Worm (Caenorhabditis elegans) whole organism, L1 larva: Measurements from ENCODE around the gene K08B12.1.

Source experiments
- C04F5.9 ChIP-seq: sonication (generic microtip); optimal IDR thresholded peaks from 2 replicates; lab custom pipeline; 2016; ENCODE audit warnings: missing genetic modification characterization, missing compliant biosample characterization
- C34B4.2 ChIP-seq: sonication (generic microtip); optimal IDR thresholded peaks from 2 replicates; lab custom pipeline; 2017; ENCODE audit warnings: mild to moderate bottlenecking, missing genetic modification characterization, missing compliant biosample characterization
- F16B12.6 ChIP-seq: fragments of 150-350 bp; optimal IDR thresholded peaks from 2 replicates; lab custom pipeline; 2014; ENCODE audit warnings: missing biosample characterization, missing genetic modification characterization
- alr-1 ChIP-seq: fragments of 200-800 bp; sonication (Bioruptor generic); optimal IDR thresholded peaks from 2 replicates; lab custom pipeline; 2018; ENCODE audit warnings: borderline replicate concordance, mild to moderate bottlenecking, missing genetic modification characterization, missing compliant biosample characterization
- ama-1 ChIP-seq: fragments of 150-350 bp; optimal IDR thresholded peaks from 2 replicates; lab custom pipeline; 2014
- blmp-1 ChIP-seq: fragments of 150-350 bp; optimal IDR thresholded peaks from 2 replicates; lab custom pipeline; 2014; ENCODE audit warnings: missing biosample characterization, missing genetic modification characterization
- ceh-63 ChIP-seq: fragments of 200-800 bp; sonication (Bioruptor generic); optimal IDR thresholded peaks from 2 replicates; lab custom pipeline; 2018; ENCODE audit warnings: mild to moderate bottlenecking, missing genetic modification characterization, missing compliant biosample characterization
- ceh-88 ChIP-seq: fragments of 200-800 bp; sonication (Bioruptor generic); IDR thresholded peaks from 2 replicates; pipeline ENCODE4 v1.3.6; 2022; ENCODE audit warnings: missing genetic modification characterization, missing compliant biosample characterization
- ces-1 ChIP-seq: fragments of 150-350 bp; optimal IDR thresholded peaks from 2 replicates; lab custom pipeline; 2014; ENCODE audit warnings: missing biosample characterization, missing genetic modification reagents, missing genetic modification characterization
- dsc-1 ChIP-seq: sonication (generic microtip); optimal IDR thresholded peaks from 2 replicates; lab custom pipeline; 2016; ENCODE audit warnings: mild to moderate bottlenecking, missing genetic modification characterization, missing compliant biosample characterization
- efl-3 ChIP-seq: fragments of 200-800 bp; sonication (Bioruptor generic); optimal IDR thresholded peaks from 2 replicates; lab custom pipeline; 2018; ENCODE audit warnings: mild to moderate bottlenecking, missing genetic modification characterization, missing compliant biosample characterization
- egl-13 ChIP-seq: sonication (generic microtip); optimal IDR thresholded peaks from 2 replicates; lab custom pipeline; 2016; ENCODE audit warnings: missing genotype, missing genetic modification reagents, missing genetic modification characterization, missing compliant biosample characterization
- elt-3 ChIP-seq, 6 experiments: fragments of 150-350 bp in 1 of 6; sonication (generic microtip); optimal IDR thresholded peaks; 2 replicates each; lab custom pipeline; 2017 to 2018; ENCODE audit warnings: missing biosample characterization in 6 of 6, missing genetic modification characterization in 6 of 6, inconsistent platforms in 1 of 6
- fkh-4 ChIP-seq: sonication (generic microtip); optimal IDR thresholded peaks from 2 replicates; lab custom pipeline; 2016; ENCODE audit warnings: missing compliant biosample characterization, missing genetic modification characterization, borderline replicate concordance
- fkh-8 ChIP-seq: sonication (generic microtip); optimal IDR thresholded peaks from 2 replicates; lab custom pipeline; 2016; ENCODE audit warnings: mild to moderate bottlenecking, missing genetic modification characterization, missing compliant biosample characterization
- fos-1 ChIP-seq: fragments of 150-350 bp; optimal IDR thresholded peaks from 2 replicates; lab custom pipeline; 2014; ENCODE audit warnings: missing biosample characterization, missing genetic modification characterization
- grh-1 ChIP-seq: fragments of 200-800 bp; sonication (Bioruptor generic); IDR thresholded peaks from 2 replicates; pipeline ENCODE4 v1.3.6; 2022; ENCODE audit warnings: missing genetic modification reagents, missing genetic modification characterization, missing compliant biosample characterization
- hlh-17 ChIP-seq: fragments of 200-800 bp; sonication (Bioruptor generic); optimal IDR thresholded peaks from 2 replicates; lab custom pipeline; 2018; ENCODE audit warnings: missing genetic modification characterization, mild to moderate bottlenecking, missing compliant biosample characterization, moderate library complexity, borderline replicate concordance
- hpl-2 ChIP-seq: fragments of 150-350 bp; optimal IDR thresholded peaks from 2 replicates; lab custom pipeline; 2014; ENCODE audit warnings: missing biosample characterization, missing genetic modification reagents, missing genetic modification characterization
- isw-1 ChIP-seq: fragments of 200-800 bp; sonication (Bioruptor generic); IDR thresholded peaks from 2 replicates; pipeline ENCODE4 v1.3.6; 2022; ENCODE audit warnings: missing genetic modification characterization, missing compliant biosample characterization
- jun-1 ChIP-seq: fragments of 150-350 bp; optimal IDR thresholded peaks from 2 replicates; lab custom pipeline; 2014; ENCODE audit warnings: missing biosample characterization, missing genetic modification reagents, missing genetic modification characterization
- lin-14 ChIP-seq: fragments of 200-800 bp; sonication (Bioruptor generic); optimal IDR thresholded peaks from 2 replicates; lab custom pipeline; 2018; ENCODE audit warnings: mild to moderate bottlenecking, missing genetic modification characterization, moderate library complexity, missing compliant biosample characterization
- lin-15B ChIP-seq: fragments of 150-350 bp; sonication (generic microtip); optimal IDR thresholded peaks from 3 replicates; lab custom pipeline; 2014; ENCODE audit warnings: missing biosample characterization, missing genetic modification characterization
- lin-35 ChIP-seq, 2 experiments: fragments of 150-350 bp; optimal IDR thresholded peaks; 2 replicates each; lab custom pipeline; 2014; ENCODE audit warnings: missing biosample characterization in 2 of 2, missing genetic modification characterization in 2 of 2, missing genetic modification reagents in 2 of 2
- nhr-11 ChIP-seq: fragments of 150-350 bp; optimal IDR thresholded peaks from 2 replicates; lab custom pipeline; 2014; ENCODE audit warnings: missing biosample characterization, missing genetic modification characterization
- nhr-12 ChIP-seq: sonication (generic microtip); optimal IDR thresholded peaks from 2 replicates; lab custom pipeline; 2017; ENCODE audit warnings: missing biosample characterization, missing genetic modification characterization
- nhr-19 ChIP-seq: fragments of 200-800 bp; sonication (Bioruptor generic); conservative IDR thresholded peaks from 2 replicates; pipeline ENCODE4 v1.3.6; 2022; ENCODE audit warnings: missing genetic modification characterization, missing compliant biosample characterization
- nhr-20 ChIP-seq: sonication (generic microtip); optimal IDR thresholded peaks from 2 replicates; lab custom pipeline; 2016; ENCODE audit warnings: mild to moderate bottlenecking, missing genetic modification characterization, missing compliant biosample characterization
- nhr-237 ChIP-seq: fragments of 150-350 bp; optimal IDR thresholded peaks from 2 replicates; lab custom pipeline; 2014; ENCODE audit warnings: missing biosample characterization, missing genetic modification characterization
- nhr-28 ChIP-seq: fragments of 150-350 bp; optimal IDR thresholded peaks from 2 replicates; lab custom pipeline; 2014; ENCODE audit warnings: missing biosample characterization, missing genetic modification characterization
- nhr-47 ChIP-seq: sonication (generic microtip); optimal IDR thresholded peaks from 2 replicates; lab custom pipeline; 2016; ENCODE audit warnings: mild to moderate bottlenecking, missing genetic modification characterization, moderate library complexity, missing compliant biosample characterization
- nhr-76 ChIP-seq: sonication (generic microtip); optimal IDR thresholded peaks from 2 replicates; lab custom pipeline; 2017; ENCODE audit warnings: missing biosample characterization, missing genetic modification characterization
- nhr-77 ChIP-seq: fragments of 150-350 bp; optimal IDR thresholded peaks from 2 replicates; lab custom pipeline; 2014; ENCODE audit warnings: missing biosample characterization, missing genetic modification characterization
- nhr-85 ChIP-seq: sonication (generic microtip); peaks from one replicate; lab custom pipeline; 2016; ENCODE audit warnings: missing genetic modification characterization, inconsistent platforms, missing compliant biosample characterization
- pag-3 ChIP-seq: sonication (generic microtip); optimal IDR thresholded peaks from 2 replicates; lab custom pipeline; 2017; ENCODE audit warnings: missing genetic modification characterization, mild to moderate bottlenecking, missing compliant biosample characterization, antibody characterized with exemption, borderline replicate concordance; ENCODE audit not compliant: insufficient read depth
- pqm-1 ChIP-seq: sonication (generic microtip); optimal IDR thresholded peaks from 3 replicates; lab custom pipeline; 2017; ENCODE audit warnings: missing biosample characterization, missing genetic modification characterization
- snu-23 ChIP-seq: sonication (generic microtip); optimal IDR thresholded peaks from 2 replicates; lab custom pipeline; 2016; ENCODE audit warnings: missing genetic modification characterization, missing compliant biosample characterization
- sox-4 ChIP-seq: sonication (generic microtip); optimal IDR thresholded peaks from 2 replicates; lab custom pipeline; 2016; ENCODE audit warnings: missing genetic modification characterization, missing compliant biosample characterization
- sup-37 ChIP-seq: fragments of 200-800 bp; sonication (Bioruptor generic); optimal IDR thresholded peaks from 2 replicates; lab custom pipeline; 2018; ENCODE audit warnings: mild to moderate bottlenecking, missing genetic modification characterization, missing compliant biosample characterization
- swsn-7 ChIP-seq: sonication (generic microtip); optimal IDR thresholded peaks from 2 replicates; lab custom pipeline; 2016; ENCODE audit warnings: missing genetic modification characterization, missing compliant biosample characterization
- tlp-1 ChIP-seq: fragments of 150-350 bp; optimal IDR thresholded peaks from 2 replicates; lab custom pipeline; 2014; ENCODE audit warnings: missing biosample characterization, missing genetic modification characterization
- unc-130 ChIP-seq: fragments of 150-350 bp; optimal IDR thresholded peaks from 2 replicates; lab custom pipeline; 2017; ENCODE audit warnings: missing biosample characterization, missing genetic modification characterization, inconsistent platforms
- unc-30 ChIP-seq: sonication (generic microtip); optimal IDR thresholded peaks from 2 replicates; lab custom pipeline; 2017; ENCODE audit warnings: missing biosample characterization, missing genetic modification characterization
- unc-62 ChIP-seq: fragments of 150-350 bp; optimal IDR thresholded peaks from 2 replicates; lab custom pipeline; 2014; ENCODE audit warnings: missing biosample characterization, missing genetic modification reagents, missing genetic modification characterization
- xbp-1 ChIP-seq: sonication (generic microtip); optimal IDR thresholded peaks from 2 replicates; lab custom pipeline; 2016; ENCODE audit warnings: missing genetic modification characterization, missing compliant biosample characterization
- zip-4 ChIP-seq: fragments of 200-800 bp; sonication (Bioruptor generic); optimal IDR thresholded peaks from 2 replicates; lab custom pipeline; 2018; ENCODE audit warnings: mild to moderate bottlenecking, missing genetic modification characterization, moderate library complexity, missing compliant biosample characterization
- ztf-11 ChIP-seq, 2 experiments: sonication (generic microtip); optimal IDR thresholded peaks; 2 replicates each; lab custom pipeline; 2016 to 2017; ENCODE audit warnings: missing genetic modification characterization in 2 of 2, missing biosample characterization in 1 of 2, missing compliant biosample characterization in 1 of 2
- ztf-4 ChIP-seq: fragments of 150-350 bp; optimal IDR thresholded peaks from 2 replicates; lab custom pipeline; 2014; ENCODE audit warnings: missing biosample characterization, missing genetic modification characterization

K08B12.1 gene

DNA sequence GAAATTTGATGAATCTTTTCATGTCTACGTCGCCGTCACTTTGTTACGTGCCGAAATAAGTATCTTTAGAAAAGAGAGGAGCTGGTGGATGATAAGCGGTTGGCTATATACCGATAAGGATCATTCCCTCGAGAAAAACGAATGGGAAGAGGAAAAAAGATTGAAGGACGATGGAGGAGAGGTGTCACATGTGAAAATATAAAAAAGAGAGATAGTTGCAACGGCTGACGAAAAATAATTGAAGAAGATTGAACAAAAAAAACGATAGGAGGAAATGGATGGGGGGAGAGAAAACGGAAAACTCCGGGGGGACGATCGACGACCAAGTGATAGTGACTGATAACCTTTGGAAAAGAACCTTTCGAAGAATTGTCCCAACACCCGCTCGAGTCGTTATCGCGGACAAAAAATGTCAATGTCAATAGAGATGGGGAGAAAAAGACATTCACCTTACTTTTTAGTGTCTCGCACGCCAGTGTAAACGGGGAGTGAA lies 29.7 kb upstream of the K08B12.1 start (continued):
- TF ChIP-seq unc-30 (tag; lab: Kevin White, UChicago) (no peak), lin-15B (no peak), egl-13 (tag; lab: Kevin White, UChicago) (no peak), ztf-11 (tag; optimal IDR thresholded peaks at IDR 0.05; lab: Kevin White, UChicago) (no peak), nhr-47 (tag; lab: Kevin White, UChicago) (peak; percentile 62), pqm-1 (peak; percentile 44), F16B12.6 (tag; lab: Kevin White, UChicago) (no peak), hpl-2 (GFP tag; lab: Kevin White, UChicago) (peak; percentile 72), fkh-4 (tag; lab: Kevin White, UChicago) (no peak), nhr-12 (tag; lab: Kevin White, UChicago) (no peak), C34B4.2 (tag; lab: Kevin White, UChicago) (no peak), unc-62 (GFP tag; lab: Kevin White, UChicago) (no peak), blmp-1 (peak; percentile 93), jun-1 (tag; lab: Kevin White, UChicago) (peak; percentile 80), efl-3 (GFP tag; lab: Kevin White, UChicago) (no peak), ztf-4 (tag; lab: Kevin White, UChicago) (peak; percentile 70), elt-3 (tag; optimal IDR thresholded peaks at IDR 0.05; lab: Kevin White, UChicago) (peak in 4 of 6 experiments; percentile 86 to 98 (median 92)), lin-14 (GFP tag; lab: Kevin White, UChicago) (peak; percentile 94), snu-23 (GFP tag; lab: Kevin White, UChicago) (peak; percentile 89), hlh-17 (GFP tag; lab: Kevin White, UChicago) (no peak), tlp-1 (tag; lab: Kevin White, UChicago) (peak; percentile 72), alr-1 (tag; lab: Kevin White, UChicago) (no peak), sox-4 (no peak), lin-35 (GFP tag; optimal IDR thresholded peaks at IDR 0.05; lab: Kevin White, UChicago) (peak; percentile 56 to 66), C04F5.9 (tag; lab: Kevin White, UChicago) (no peak), ces-1 (GFP tag; lab: Kevin White, UChicago) (no peak), ceh-88 (GFP tag; lab: Robert Waterston, UW) (no peak), nhr-85 (tag; lab: Kevin White, UChicago) (peak; percentile 97), dsc-1 (tag; lab: Kevin White, UChicago) (no peak), xbp-1 (tag; lab: Kevin White, UChicago) (peak; percentile 59), nhr-28 (no peak), fos-1 (tag; lab: Kevin White, UChicago) (peak; percentile 2), grh-1 (GFP tag; lab: Robert Waterston, UW) (peak; percentile 28; the same call in 1 of the 2 replicates), pag-3 (tag; lab: Kevin White, UChicago) (peak; percentile 58), swsn-7 (peak; percentile 64), ceh-63 (GFP tag; lab: Kevin White, UChicago) (no peak), nhr-237 (tag; lab: Kevin White, UChicago) (peak; percentile 17), sup-37 (GFP tag; lab: Kevin White, UChicago) (no peak), ama-1 (lab: Kevin White, UChicago) (peak; percentile 43), nhr-19 (GFP tag; lab: Robert Waterston, UW) (peak; percentile 74), isw-1 (GFP tag; lab: Robert Waterston, UW) (no peak), nhr-76 (tag; lab: Kevin White, UChicago) (no peak), zip-4 (peak; percentile 23), nhr-20 (tag; lab: Kevin White, UChicago) (peak; percentile 95), fkh-8 (tag; lab: Kevin White, UChicago) (no peak), nhr-11 (peak; percentile 40), nhr-77 (tag; lab: Kevin White, UChicago) (peak; percentile 57), unc-130 (tag; lab: Kevin White, UChicago) (peak; percentile 47)
